Worm (Caenorhabditis elegans): ENCODE measurements around the gene clec-170.
A peak's percentile ranks its signal among the peaks of the same experiment; 100 is the strongest.

Gene clec-170

DNA sequence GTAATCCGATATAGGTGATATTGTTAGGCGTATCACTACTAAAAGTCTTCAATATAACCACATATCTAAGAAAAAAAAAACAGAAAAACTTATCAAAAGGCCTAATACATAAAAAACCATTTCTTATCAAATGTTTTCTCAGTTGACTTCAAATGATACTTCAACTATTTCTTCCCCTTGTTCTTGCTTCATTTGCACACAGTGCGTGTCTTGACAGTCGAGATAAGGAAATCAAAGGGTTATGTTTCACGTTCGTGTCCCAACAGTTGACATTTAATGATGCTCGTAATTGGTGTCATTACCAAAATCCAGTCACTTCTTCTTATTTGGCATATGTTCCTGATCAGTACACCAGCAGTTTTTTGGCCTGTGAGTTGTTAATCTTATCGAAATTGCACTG lies at the start of gene clec-170:
Gene clec-170 (plus strand): TSS at position 143 of the 400 bp plus-strand sequence.
- TF ChIP-seq nhr-28 (tag; optimal IDR thresholded peaks at IDR 0.05) (peak; percentile 56), dmd-6 (GFP tag; IDR thresholded peaks at IDR 0.05) (peak; percentile 58), ZK546.5 (tag; optimal IDR thresholded peaks at IDR 0.05) (no peak), dmd-8 (GFP tag; IDR thresholded peaks at IDR 0.05) (no peak), lim-7 (GFP tag; IDR thresholded peaks at IDR 0.05) (no peak), ztf-11 (tag; optimal IDR thresholded peaks at IDR 0.05) (no peak), mxl-3 (GFP tag; optimal IDR thresholded peaks at IDR 0.05) (no peak), ctbp-1 (GFP tag; IDR thresholded peaks at IDR 0.05) (no peak), hlh-11 (tag; optimal IDR thresholded peaks at IDR 0.05) (no peak), Y75B8A.6 (GFP tag; IDR thresholded peaks at IDR 0.05) (no peak), sdz-12 (GFP tag; optimal IDR thresholded peaks at IDR 0.05) (no peak), pqm-1 (tag; optimal IDR thresholded peaks at IDR 0.05) (peak; percentile 81), tag-97 (GFP tag; IDR thresholded peaks at IDR 0.05) (no peak), nhr-41 (GFP tag; IDR thresholded peaks at IDR 0.05) (no peak), duxl-1 (tag; optimal IDR thresholded peaks at IDR 0.05; ENCODE audit: poor library complexity) (no peak), fkh-10 (GFP tag; optimal IDR thresholded peaks at IDR 0.05) (no peak), T20F7.1 (GFP tag; optimal IDR thresholded peaks at IDR 0.05) (no peak), lsy-2 (tag; optimal IDR thresholded peaks at IDR 0.05) (no peak)

DNA sequence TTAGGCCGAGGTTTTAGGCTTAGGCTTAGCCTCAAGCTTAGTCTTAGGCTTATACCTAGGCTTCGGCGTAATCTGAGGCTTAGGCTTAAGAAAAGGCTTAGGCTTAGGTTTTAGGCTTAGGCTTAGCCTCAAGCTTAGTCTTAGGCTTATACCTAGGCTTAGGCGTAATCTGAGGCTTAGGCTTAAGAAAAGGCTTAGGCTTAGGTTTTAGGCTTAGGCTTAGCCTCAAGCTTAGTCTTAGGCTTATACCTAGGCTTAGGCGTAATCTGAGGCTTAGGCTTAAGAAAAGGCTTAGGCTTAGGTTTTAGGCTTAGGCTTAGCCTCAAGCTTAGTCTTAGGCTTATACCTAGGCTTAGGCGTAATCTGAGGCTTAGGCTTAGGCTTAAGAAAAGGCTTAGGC lies 49.4 kb upstream of the clec-170 start:
- 0 out of 2 replicates have a peak, but pooled peaks have one; percentile 24 for TF ChIP-seq T26A8.4 (GFP tag; IDR thresholded peaks at IDR 0.05)

DNA sequence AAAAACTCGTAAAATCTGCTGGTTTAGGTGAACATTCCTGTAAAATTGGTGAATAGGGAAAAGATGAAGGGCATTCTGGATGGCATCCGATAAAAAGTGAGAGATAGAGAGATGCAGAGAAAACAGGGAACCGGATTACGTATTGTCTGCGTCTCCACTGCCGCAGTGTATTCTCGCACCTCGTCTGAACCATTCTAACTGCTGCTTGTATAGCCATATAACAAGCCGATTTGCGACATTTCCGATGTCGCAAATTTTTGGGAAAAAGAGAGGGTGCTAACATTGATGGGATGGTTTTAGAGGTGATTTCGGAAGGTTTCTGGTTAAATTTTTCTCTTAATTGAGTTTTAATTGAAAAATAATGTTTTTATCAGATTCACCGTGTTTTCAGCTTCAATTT lies 45.5 kb upstream of the clec-170 start, which contains the start of gene W09G12.10:
Gene W09G12.10 (minus strand): TSS at position 121 of the 400 bp plus-strand sequence.
- TF ChIP-seq dpl-1 (GFP tag; optimal IDR thresholded peaks at IDR 0.05) (no peak), ces-1 (GFP tag; optimal IDR thresholded peaks at IDR 0.05) (no peak)

DNA sequence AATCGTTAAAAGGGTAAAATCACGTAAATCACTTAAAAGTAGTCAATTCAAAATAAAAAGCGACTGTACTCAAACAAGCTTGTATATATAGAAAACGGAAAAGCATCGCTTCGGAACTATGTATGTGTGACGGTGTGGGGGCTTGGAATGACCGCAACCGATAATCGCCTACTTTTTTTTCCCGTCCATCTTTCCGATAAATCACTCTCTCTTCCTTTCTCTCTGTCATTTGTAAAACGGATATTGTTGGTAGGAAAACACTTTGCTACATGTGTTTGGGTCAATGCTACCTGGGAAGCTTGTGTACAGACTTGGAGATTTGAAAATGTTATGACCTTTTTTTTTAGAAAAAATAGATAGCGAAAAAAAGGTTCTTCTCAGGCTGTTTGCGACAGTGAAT lies 41.9 kb upstream of the clec-170 start:
- TF ChIP-seq mdt-29 (GFP tag; IDR thresholded peaks at IDR 0.05) (no peak), aha-1 (tag) (peak; percentile 11)

DNA sequence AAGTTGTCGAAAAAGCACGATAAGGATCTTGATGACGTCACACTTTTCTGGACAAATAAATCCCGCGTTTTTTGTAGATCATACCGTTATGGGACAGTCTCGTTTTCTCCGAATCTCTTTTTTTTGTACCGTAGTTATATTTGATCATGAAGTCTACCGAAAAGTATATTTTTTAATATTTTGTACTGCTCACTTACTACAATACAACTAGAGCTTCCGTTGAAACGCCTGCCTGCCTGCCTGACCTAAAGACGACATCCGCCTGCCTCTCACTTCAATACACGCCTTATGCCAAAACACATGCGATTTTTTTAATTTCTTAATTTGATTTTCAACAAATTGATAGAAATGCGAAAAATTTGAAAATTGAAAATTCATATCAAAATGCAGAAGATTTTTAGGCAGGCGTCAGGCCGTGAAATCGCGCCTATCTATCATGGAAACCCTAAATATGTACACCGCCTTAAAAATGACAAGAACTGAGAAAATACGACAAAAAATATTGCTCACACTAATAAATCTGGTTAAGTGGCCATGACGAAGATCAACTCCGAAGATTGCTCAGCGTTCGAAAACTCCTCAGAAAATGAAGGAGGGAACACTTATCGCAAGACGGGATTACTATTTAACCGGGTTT lies 41.0 kb upstream of the clec-170 start, which contains the start of gene W09G12.8:
Gene W09G12.8 (plus strand): TSS at position 587 of the 637 bp plus-strand sequence.
- TF ChIP-seq hlh-11 (tag; optimal IDR thresholded peaks at IDR 0.05): no peak
- peak in 1 of 2 experiments; percentile 91 for TF ChIP-seq unc-62 (GFP tag; optimal IDR thresholded peaks at IDR 0.05 in 1 of 2)
- no peak for TF ChIP-seq unc-62 (tag; optimal IDR thresholded peaks at IDR 0.05)
- no peak for TF ChIP-seq vab-7 (GFP tag; IDR thresholded peaks at IDR 0.05)

DNA sequence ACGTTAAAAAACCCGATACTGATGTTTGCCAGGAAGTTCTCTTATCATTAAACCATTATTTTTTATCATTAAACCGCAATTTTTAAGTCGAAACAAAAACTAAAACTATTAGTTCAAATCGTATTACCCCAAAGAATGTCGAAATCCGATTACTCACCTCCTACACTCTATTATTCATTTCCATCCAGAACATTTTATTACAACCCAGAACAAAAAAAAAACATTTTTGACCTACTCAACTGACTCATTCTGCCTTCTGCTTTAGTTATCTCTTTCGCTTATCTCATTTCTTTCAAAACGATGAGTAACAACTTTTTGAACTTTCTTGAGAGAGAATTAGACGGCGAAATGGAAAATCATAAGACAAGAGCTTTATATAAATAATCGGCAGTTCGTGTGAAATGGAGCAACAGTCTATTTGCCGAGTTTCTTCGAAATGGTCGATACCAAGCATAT lies 38.0 kb upstream of the clec-170 start, which contains the start of gene W09G12.7:
Gene W09G12.7 (plus strand): TSS at position 406 of the 456 bp plus-strand sequence.
- TF ChIP-seq dmd-6 (GFP tag; IDR thresholded peaks at IDR 0.05) (peak; percentile 67), nhr-28 (tag; optimal IDR thresholded peaks at IDR 0.05) (peak; percentile 32), mxl-3 (GFP tag; optimal IDR thresholded peaks at IDR 0.05) (no peak), Y75B8A.6 (GFP tag; IDR thresholded peaks at IDR 0.05) (no peak), set-16 (GFP tag; IDR thresholded peaks at IDR 0.05) (no peak), php-3 (GFP tag; IDR thresholded peaks at IDR 0.05) (no peak), dve-1 (tag; optimal IDR thresholded peaks at IDR 0.05; ENCODE audit: insufficient read depth) (peak; percentile 41), nhr-77 (tag; optimal IDR thresholded peaks at IDR 0.05) (peak; percentile 47), zfp-3 (GFP tag; conservative IDR thresholded peaks at IDR 0.05) (no peak), mdt-29 (GFP tag; IDR thresholded peaks at IDR 0.05) (no peak), pqm-1 (tag; optimal IDR thresholded peaks at IDR 0.05) (peak; percentile 79), hmg-1.1 (GFP tag; IDR thresholded peaks at IDR 0.05) (no peak), cey-2 (tag; optimal IDR thresholded peaks at IDR 0.05; ENCODE audit: borderline replicate concordance, insufficient read depth) (no peak), daf-16 (GFP tag; optimal IDR thresholded peaks at IDR 0.05) (no peak), daf-16 (tag; optimal IDR thresholded peaks at IDR 0.05) (peak; percentile 6), mes-2 (tag; optimal IDR thresholded peaks at IDR 0.05; ENCODE audit: poor library complexity, severe bottlenecking) (no peak)

All from whole organism, L4 larva.